Fruit fly (Drosophila melanogaster) whole organism: ENCODE results near the gene CG9928.

Experiments
- Dll ChIP-seq: fragments of >200 bp; optimal IDR thresholded peaks from 2 replicates; lab custom pipeline; 2017
- EcR ChIP-seq, 2 experiments: fragments of >200 bp; optimal IDR thresholded peaks; 2 replicates each; lab custom pipeline; 2017; ENCODE audit warnings: missing biosample characterization in 2 of 2, missing genetic modification characterization in 2 of 2, missing genetic modification reagents in 2 of 2
- pan ChIP-seq: fragments of >200 bp; optimal IDR thresholded peaks from 2 replicates; lab custom pipeline; 2017

- TF ChIP-seq EcR (GFP tag; optimal IDR thresholded peaks at IDR 0.05; lab: Kevin White, UChicago): no peak
- TF ChIP-seq Dll (lab: Kevin White, UChicago): no peak
- no peak for TF ChIP-seq pan (lab: Kevin White, UChicago)
These were observed 48.5 kb upstream of the CG9928 start for dm6 chr2L:13191052-13191678.
